Worm (Caenorhabditis elegans): ENCODE results near the gene F14H8.5.

Gene F14H8.5

ce11 chrV:15055873-15056272, 35.0 kb downstream of the F14H8.5 start, which contains the start of gene C25D7.16:
Gene C25D7.16, plus strand, starts transcription at chrV:15056173.
- no peak for TF ChIP-seq ztf-11 (tag; optimal IDR thresholded peaks at IDR 0.05)
- no peak for TF ChIP-seq bed-3 (GFP tag; optimal IDR thresholded peaks at IDR 0.05)
- TF ChIP-seq unc-39 (tag; optimal IDR thresholded peaks at IDR 0.05), result no peak
- no peak for TF ChIP-seq flh-1 (GFP tag; optimal IDR thresholded peaks at IDR 0.05)

- no peak for TF ChIP-seq blmp-1 (tag; optimal IDR thresholded peaks at IDR 0.05)
- no peak for TF ChIP-seq mep-1 (tag; optimal IDR thresholded peaks at IDR 0.05)
- no peak for TF ChIP-seq M03D4.4 (tag; optimal IDR thresholded peaks at IDR 0.05)
- TF ChIP-seq zip-8 (tag; optimal IDR thresholded peaks at IDR 0.05), result no peak
- TF ChIP-seq lin-13 (tag; optimal IDR thresholded peaks at IDR 0.05), result no peak
- no peak for TF ChIP-seq elt-1 (tag; optimal IDR thresholded peaks at IDR 0.05; ENCODE audit: borderline replicate concordance, insufficient read depth)
- TF ChIP-seq nhr-237 (tag; optimal IDR thresholded peaks at IDR 0.05), result no peak
- no peak for TF ChIP-seq pha-4 (tag; optimal IDR thresholded peaks at IDR 0.05)
- TF ChIP-seq elt-3 (tag; optimal IDR thresholded peaks at IDR 0.05), result no peak
- no peak for TF ChIP-seq unc-62 (GFP tag; optimal IDR thresholded peaks at IDR 0.05)
- TF ChIP-seq lin-32 (GFP tag; optimal IDR thresholded peaks at IDR 0.05), result no peak
- no peak for TF ChIP-seq nhr-2 (tag; optimal IDR thresholded peaks at IDR 0.05)
- TF ChIP-seq nhr-28 (tag; optimal IDR thresholded peaks at IDR 0.05), result no peak
- TF ChIP-seq lsy-2 (tag; optimal IDR thresholded peaks at IDR 0.05), result no peak
- no peak for TF ChIP-seq ces-1 (GFP tag; optimal IDR thresholded peaks at IDR 0.05)
- no peak for TF ChIP-seq mls-2 (tag; optimal IDR thresholded peaks at IDR 0.05)
- TF ChIP-seq nhr-12 (tag; optimal IDR thresholded peaks at IDR 0.05), result no peak
- TF ChIP-seq drap-1 (GFP tag; optimal IDR thresholded peaks at IDR 0.05), result no peak
These were observed 35.6 kb downstream of the F14H8.5 start for ce11 chrV:15056346-15056839.

DNA sequence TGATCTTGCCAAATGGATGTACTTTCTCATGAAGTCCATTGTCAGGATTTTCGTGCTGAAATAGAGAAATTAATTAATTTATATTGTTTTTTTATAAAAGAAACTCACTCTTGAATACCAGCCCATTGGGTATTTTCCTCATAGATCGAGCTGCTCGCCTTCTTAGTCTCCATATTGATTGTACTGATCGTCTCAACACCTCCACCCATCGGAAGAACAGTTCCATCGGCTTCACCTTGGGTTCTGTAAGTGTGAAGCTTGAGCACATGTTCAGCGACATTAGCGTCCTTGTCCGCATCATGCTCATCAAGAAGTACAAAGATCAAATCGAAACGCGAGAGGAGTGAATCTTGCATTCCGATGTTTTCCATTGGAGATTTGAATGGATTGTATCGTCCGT, 36.9 kb downstream of the F14H8.5 start:
- TF ChIP-seq lin-13 (tag; optimal IDR thresholded peaks at IDR 0.05), result no peak
- TF ChIP-seq ceh-83 (GFP tag; optimal IDR thresholded peaks at IDR 0.05), result no peak
- no peak for TF ChIP-seq zip-8 (tag; optimal IDR thresholded peaks at IDR 0.05)

- TF ChIP-seq ham-2 (GFP tag; optimal IDR thresholded peaks at IDR 0.05), result no peak
These were observed 37.6 kb downstream of the F14H8.5 start for ce11 chrV:15058423-15058822.

DNA sequence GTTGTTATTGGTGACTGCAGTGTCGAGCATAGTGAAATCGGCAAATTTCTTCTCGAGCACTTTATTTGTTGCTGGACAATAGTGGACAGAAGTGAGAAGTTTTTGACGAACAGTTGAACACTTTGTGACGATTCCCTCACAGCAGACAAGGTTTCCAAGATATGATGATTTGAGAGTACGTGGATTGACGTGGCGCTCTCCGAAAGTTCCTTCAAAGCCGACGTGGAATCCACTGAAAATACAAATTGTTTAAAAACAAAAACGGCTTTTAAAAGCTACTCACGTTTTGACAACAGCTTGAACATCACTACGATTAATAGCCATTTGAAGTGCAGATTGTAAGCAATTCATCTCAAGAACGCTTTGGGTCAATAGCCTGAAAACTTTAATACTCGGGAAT, 38.1 kb downstream of the F14H8.5 start:
- no peak for TF ChIP-seq lin-13 (tag; optimal IDR thresholded peaks at IDR 0.05)
- no peak for TF ChIP-seq mab-5 (tag; optimal IDR thresholded peaks at IDR 0.05)
- TF ChIP-seq lsy-2 (tag; optimal IDR thresholded peaks at IDR 0.05), result no peak
- no peak for TF ChIP-seq nhr-12 (tag; optimal IDR thresholded peaks at IDR 0.05)
- TF ChIP-seq elt-3 (tag; optimal IDR thresholded peaks at IDR 0.05), result no peak
- TF ChIP-seq zip-8 (tag; optimal IDR thresholded peaks at IDR 0.05), result no peak
- no peak for TF ChIP-seq ceh-83 (GFP tag; optimal IDR thresholded peaks at IDR 0.05)

ce11 chrV:15059534-15059933, 38.7 kb downstream of the F14H8.5 start, which contains the start of the genes mcm-3 and C25D7.15:
Gene mcm-3, minus strand, starts transcription at chrV:15059599.
Gene C25D7.15, plus strand, starts transcription at chrV:15059808.
- no peak for TF ChIP-seq nhr-12 (tag; optimal IDR thresholded peaks at IDR 0.05)
- TF ChIP-seq nhr-76 (tag; optimal IDR thresholded peaks at IDR 0.05), result no peak
- TF ChIP-seq lsy-2 (tag; optimal IDR thresholded peaks at IDR 0.05), result peak; percentile 12
- TF ChIP-seq ces-1 (GFP tag; optimal IDR thresholded peaks at IDR 0.05), result peak; percentile 11
- TF ChIP-seq zip-8 (tag; optimal IDR thresholded peaks at IDR 0.05), result peak; percentile 44
- TF ChIP-seq elt-1 (tag; optimal IDR thresholded peaks at IDR 0.05; ENCODE audit: borderline replicate concordance, insufficient read depth), result no peak

ce11 chrV:15060595-15060994, 39.8 kb downstream of the F14H8.5 start:
- no peak for TF ChIP-seq ces-1 (GFP tag; optimal IDR thresholded peaks at IDR 0.05)
- no peak for TF ChIP-seq mab-5 (tag; optimal IDR thresholded peaks at IDR 0.05)
- no peak for TF ChIP-seq lsy-2 (tag; optimal IDR thresholded peaks at IDR 0.05)
- no peak for TF ChIP-seq elt-3 (tag; optimal IDR thresholded peaks at IDR 0.05)
- no peak for TF ChIP-seq drap-1 (GFP tag; optimal IDR thresholded peaks at IDR 0.05)
- no peak for TF ChIP-seq bed-3 (GFP tag; optimal IDR thresholded peaks at IDR 0.05)
- no peak for TF ChIP-seq mep-1 (tag; optimal IDR thresholded peaks at IDR 0.05)
- no peak for TF ChIP-seq lin-32 (GFP tag; optimal IDR thresholded peaks at IDR 0.05)
- TF ChIP-seq sptf-1 (tag; optimal IDR thresholded peaks at IDR 0.05), result no peak
- no peak for TF ChIP-seq ceh-83 (GFP tag; optimal IDR thresholded peaks at IDR 0.05)
- TF ChIP-seq nhr-76 (tag; optimal IDR thresholded peaks at IDR 0.05), result no peak
- no peak for TF ChIP-seq nhr-28 (tag; optimal IDR thresholded peaks at IDR 0.05)
- no peak for TF ChIP-seq pha-4 (tag; optimal IDR thresholded peaks at IDR 0.05)
- TF ChIP-seq snpc-4 (tag; optimal IDR thresholded peaks at IDR 0.05), result no peak
